Fruit fly (Drosophila melanogaster) whole organism, pupa: ENCODE results near the gene Mayo.

ENCODE experiments used
- CG12605 ChIP-seq: fragments of 200-800 bp; sonication (Bioruptor generic); IDR thresholded peaks from 2 replicates; pipeline ENCODE4 v1.3.6; 2022; ENCODE audit warnings: missing biosample characterization, missing genetic modification characterization
- CG4496 ChIP-seq: fragments of 200-800 bp; sonication (Bioruptor generic); IDR thresholded peaks from 3 replicates; pipeline ENCODE4 v1.3.6; 2022; ENCODE audit warnings: missing biosample characterization, missing genetic modification characterization
- CG8159 ChIP-seq: fragments of 200-800 bp; sonication (Bioruptor generic); optimal IDR thresholded peaks from 3 replicates; lab custom pipeline; 2018; ENCODE audit warnings: missing biosample characterization, mild to moderate bottlenecking, missing genetic modification characterization, moderate library complexity
- CG8301 ChIP-seq: fragments of 200-800 bp; sonication (Bioruptor generic); optimal IDR thresholded peaks from 2 replicates; lab custom pipeline; 2018; ENCODE audit warnings: missing biosample characterization, mild to moderate bottlenecking, missing genetic modification characterization
- CG9948 ChIP-seq: fragments of 200-800 bp; sonication (Bioruptor generic); optimal IDR thresholded peaks from 2 replicates; lab custom pipeline; 2018; ENCODE audit warnings: missing biosample characterization, mild to moderate bottlenecking, missing genetic modification characterization, moderate library complexity
- D1 ChIP-seq: fragments of 200-800 bp; sonication (Bioruptor generic); optimal IDR thresholded peaks from 2 replicates; lab custom pipeline; 2018; ENCODE audit warnings: missing biosample characterization, mild to moderate bottlenecking, missing genetic modification characterization, moderate library complexity
- EcR ChIP-seq: fragments of 200-800 bp; sonication (Bioruptor generic); optimal IDR thresholded peaks from 3 replicates; lab custom pipeline; 2019; ENCODE audit warnings: missing biosample characterization, missing genetic modification characterization, mild to moderate bottlenecking, moderate library complexity, missing genetic modification reagents
- Ets98B ChIP-seq: fragments of 200-800 bp; sonication (Bioruptor generic); IDR thresholded peaks from 2 replicates; pipeline ENCODE4 v1.3.6; 2022; ENCODE audit warnings: missing biosample characterization, missing genetic modification characterization
- Pif1B ChIP-seq: fragments of 200-800 bp; sonication (Bioruptor generic); optimal IDR thresholded peaks from 3 replicates; lab custom pipeline; 2016; ENCODE audit warnings: missing biosample characterization, missing genetic modification characterization
- Snoo ChIP-seq: fragments of 200-800 bp; sonication (Bioruptor generic); optimal IDR thresholded peaks from 3 replicates; lab custom pipeline; 2017; ENCODE audit warnings: missing biosample characterization, mild to moderate bottlenecking, missing genetic modification characterization, inconsistent platforms
- gl ChIP-seq: fragments of 200-800 bp; sonication (Bioruptor generic); optimal IDR thresholded peaks from 2 replicates; lab custom pipeline; 2018; ENCODE audit warnings: missing biosample characterization, mild to moderate bottlenecking, missing genetic modification characterization
- rn ChIP-seq: fragments of 200-800 bp; sonication (Bioruptor generic); IDR thresholded peaks from 2 replicates; pipeline ENCODE4 v1.3.6; 2022; ENCODE audit warnings: missing biosample characterization, missing genetic modification characterization

DNA sequence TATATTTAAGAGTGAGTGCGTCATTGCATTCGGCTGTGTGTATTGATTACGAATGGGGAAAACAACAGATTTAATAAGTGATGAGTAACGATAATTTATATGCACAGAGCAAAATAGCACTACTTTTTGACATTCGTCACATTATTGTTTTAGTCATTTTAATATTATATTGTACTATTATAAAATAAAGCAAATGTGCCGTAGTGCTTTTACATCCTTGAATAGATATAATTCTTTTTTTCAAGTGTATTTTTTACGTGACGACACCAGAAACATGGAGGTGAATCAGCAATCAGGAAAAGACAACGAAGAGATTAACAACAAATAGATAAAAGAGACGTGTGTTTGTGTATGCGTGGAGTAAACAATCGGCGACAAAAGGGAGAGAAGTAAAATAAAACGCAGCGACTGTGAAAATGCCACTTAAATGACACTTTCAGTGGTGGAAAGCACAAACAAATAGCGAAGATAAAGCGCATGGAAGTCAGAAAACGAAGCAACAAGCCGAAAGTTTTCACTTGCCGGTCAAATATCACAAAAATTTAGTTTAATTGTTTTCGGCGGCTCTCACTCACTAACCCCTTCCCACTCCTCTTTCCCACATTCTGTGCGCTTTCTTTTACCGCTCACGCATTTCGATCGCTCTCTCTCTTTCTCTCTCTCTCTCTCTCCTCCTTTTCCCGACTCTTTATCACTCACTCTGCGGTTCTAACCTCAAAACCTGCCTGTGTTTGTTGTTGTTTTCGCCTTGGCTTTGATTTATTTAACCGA is 49.8 kb downstream of the Mayo start:
- TF ChIP-seq CG12605 (GFP tag; lab: Robert Waterston, UW) (peak; percentile 56; the same call in 1 of the 2 replicates), gl (tag; lab: Kevin White, UChicago) (peak; percentile 41), CG4496 (GFP tag; lab: Robert Waterston, UW) (peak; percentile 89; the same call in 2 of the 3 replicates), Ets98B (GFP tag; lab: Robert Waterston, UW) (peak; percentile 83), D1 (peak; percentile 4), CG9948 (peak; percentile 82), Pif1B (peak; percentile 78), CG8159 (tag; lab: Kevin White, UChicago) (peak; percentile 90), Snoo (tag; lab: Kevin White, UChicago) (peak; percentile 90), EcR (no peak), rn (GFP tag; lab: Robert Waterston, UW) (0 out of 2 replicates have a peak, but pooled peaks have one; percentile 56), CG8301 (tag; lab: Kevin White, UChicago) (peak; percentile 84)
